Worm (Caenorhabditis elegans) whole organism, L1 larva: ENCODE measurements around the gene srx-134.

Source experiments
- C04F5.9 ChIP-seq: sonication (generic microtip); optimal IDR thresholded peaks from 2 replicates; lab custom pipeline; 2016; ENCODE audit warnings: missing genetic modification characterization, missing compliant biosample characterization
- C34B4.2 ChIP-seq: sonication (generic microtip); optimal IDR thresholded peaks from 2 replicates; lab custom pipeline; 2017; ENCODE audit warnings: mild to moderate bottlenecking, missing genetic modification characterization, missing compliant biosample characterization
- F16B12.6 ChIP-seq: fragments of 150-350 bp; optimal IDR thresholded peaks from 2 replicates; lab custom pipeline; 2014; ENCODE audit warnings: missing biosample characterization, missing genetic modification characterization
- aha-1 ChIP-seq: fragments of 150-350 bp; optimal IDR thresholded peaks from 2 replicates; lab custom pipeline; 2014; ENCODE audit warnings: missing biosample characterization, missing genetic modification characterization
- ceh-8 ChIP-seq: fragments of 200-800 bp; sonication (Bioruptor generic); optimal IDR thresholded peaks from 2 replicates; lab custom pipeline; 2018; ENCODE audit warnings: mild to moderate bottlenecking, missing genetic modification characterization, moderate library complexity, missing compliant biosample characterization
- ceh-82 ChIP-seq, 3 experiments: fragments of 150-350 bp in 1 of 3; sonication (generic microtip) in 2 of 3; optimal IDR thresholded peaks; 2 replicates each; lab custom pipeline; 2014 to 2017; ENCODE audit warnings: missing biosample characterization in 3 of 3, missing genetic modification characterization in 3 of 3
- dsc-1 ChIP-seq: sonication (generic microtip); optimal IDR thresholded peaks from 2 replicates; lab custom pipeline; 2016; ENCODE audit warnings: mild to moderate bottlenecking, missing genetic modification characterization, missing compliant biosample characterization
- efl-1 ChIP-seq, 4 experiments: fragments of 150-350 bp; optimal IDR thresholded peaks in 3 of 4; peaks in 1 of 4; 1 replicate in 1 of 4; 2 replicates in 3 of 4; lab custom pipeline; 2014; ENCODE audit warnings: missing biosample characterization in 2 of 4, missing genetic modification characterization in 2 of 4, missing genetic modification reagents in 2 of 4
- egl-27 ChIP-seq, 2 experiments: fragments of 150-350 bp in 1 of 2; sonication (generic microtip); optimal IDR thresholded peaks; 3 replicates each; lab custom pipeline; 2017 to 2018; ENCODE audit warnings: missing biosample characterization in 2 of 2, missing genetic modification characterization in 2 of 2, missing genetic modification reagents in 2 of 2
- fkh-10 ChIP-seq: sonication (generic microtip); optimal IDR thresholded peaks from 2 replicates; lab custom pipeline; 2017; ENCODE audit warnings: missing biosample characterization, missing genetic modification reagents, missing genetic modification characterization
- fkh-4 ChIP-seq: sonication (generic microtip); optimal IDR thresholded peaks from 2 replicates; lab custom pipeline; 2016; ENCODE audit warnings: missing compliant biosample characterization, missing genetic modification characterization, borderline replicate concordance
- fkh-8 ChIP-seq: sonication (generic microtip); optimal IDR thresholded peaks from 2 replicates; lab custom pipeline; 2016; ENCODE audit warnings: mild to moderate bottlenecking, missing genetic modification characterization, missing compliant biosample characterization
- hlh-17 ChIP-seq: fragments of 200-800 bp; sonication (Bioruptor generic); optimal IDR thresholded peaks from 2 replicates; lab custom pipeline; 2018; ENCODE audit warnings: missing genetic modification characterization, mild to moderate bottlenecking, missing compliant biosample characterization, moderate library complexity, borderline replicate concordance
- hpl-2 ChIP-seq: fragments of 150-350 bp; optimal IDR thresholded peaks from 2 replicates; lab custom pipeline; 2014; ENCODE audit warnings: missing biosample characterization, missing genetic modification reagents, missing genetic modification characterization
- lin-15B ChIP-seq: fragments of 150-350 bp; sonication (generic microtip); optimal IDR thresholded peaks from 3 replicates; lab custom pipeline; 2014; ENCODE audit warnings: missing biosample characterization, missing genetic modification characterization
- mef-2 ChIP-seq: fragments of 150-350 bp; optimal IDR thresholded peaks from 2 replicates; lab custom pipeline; 2014; ENCODE audit warnings: missing biosample characterization, missing genetic modification characterization
- nhr-11 ChIP-seq: fragments of 150-350 bp; optimal IDR thresholded peaks from 2 replicates; lab custom pipeline; 2014; ENCODE audit warnings: missing biosample characterization, missing genetic modification characterization
- nhr-20 ChIP-seq: sonication (generic microtip); optimal IDR thresholded peaks from 2 replicates; lab custom pipeline; 2016; ENCODE audit warnings: mild to moderate bottlenecking, missing genetic modification characterization, missing compliant biosample characterization
- nhr-28 ChIP-seq: fragments of 150-350 bp; optimal IDR thresholded peaks from 2 replicates; lab custom pipeline; 2014; ENCODE audit warnings: missing biosample characterization, missing genetic modification characterization
- nhr-47 ChIP-seq: sonication (generic microtip); optimal IDR thresholded peaks from 2 replicates; lab custom pipeline; 2016; ENCODE audit warnings: mild to moderate bottlenecking, missing genetic modification characterization, moderate library complexity, missing compliant biosample characterization
- nhr-71 ChIP-seq: sonication (generic microtip); optimal IDR thresholded peaks from 2 replicates; lab custom pipeline; 2016; ENCODE audit warnings: mild to moderate bottlenecking, missing genetic modification characterization, moderate library complexity, missing compliant biosample characterization
- nhr-76 ChIP-seq: sonication (generic microtip); optimal IDR thresholded peaks from 2 replicates; lab custom pipeline; 2017; ENCODE audit warnings: missing biosample characterization, missing genetic modification characterization
- nhr-84 ChIP-seq: sonication (generic microtip); optimal IDR thresholded peaks from 2 replicates; lab custom pipeline; 2017; ENCODE audit warnings: missing biosample characterization, missing genetic modification characterization
- nhr-85 ChIP-seq: sonication (generic microtip); peaks from one replicate; lab custom pipeline; 2016; ENCODE audit warnings: missing genetic modification characterization, inconsistent platforms, missing compliant biosample characterization
- nhr-90 ChIP-seq: sonication (generic microtip); optimal IDR thresholded peaks from 2 replicates; lab custom pipeline; 2016; ENCODE audit warnings: mild to moderate bottlenecking, missing genetic modification characterization, missing compliant biosample characterization; ENCODE audit not compliant: poor library complexity
- pqm-1 ChIP-seq: sonication (generic microtip); optimal IDR thresholded peaks from 3 replicates; lab custom pipeline; 2017; ENCODE audit warnings: missing biosample characterization, missing genetic modification characterization
- skn-1 ChIP-seq: fragments of 150-350 bp; optimal IDR thresholded peaks from 2 replicates; lab custom pipeline; 2014; ENCODE audit warnings: missing biosample characterization, missing genetic modification characterization
- snpc-4 ChIP-seq: fragments of 150-350 bp; optimal IDR thresholded peaks from 2 replicates; lab custom pipeline; 2014; ENCODE audit warnings: missing biosample characterization, missing genetic modification characterization
- snu-23 ChIP-seq: sonication (generic microtip); optimal IDR thresholded peaks from 2 replicates; lab custom pipeline; 2016; ENCODE audit warnings: missing genetic modification characterization, missing compliant biosample characterization
- sptf-1 ChIP-seq: fragments of 150-350 bp; optimal IDR thresholded peaks from 2 replicates; lab custom pipeline; 2014; ENCODE audit warnings: missing biosample characterization, missing genetic modification characterization
- sup-37 ChIP-seq: fragments of 200-800 bp; sonication (Bioruptor generic); optimal IDR thresholded peaks from 2 replicates; lab custom pipeline; 2018; ENCODE audit warnings: mild to moderate bottlenecking, missing genetic modification characterization, missing compliant biosample characterization
- swsn-7 ChIP-seq: sonication (generic microtip); optimal IDR thresholded peaks from 2 replicates; lab custom pipeline; 2016; ENCODE audit warnings: missing genetic modification characterization, missing compliant biosample characterization
- tlp-1 ChIP-seq: fragments of 150-350 bp; optimal IDR thresholded peaks from 2 replicates; lab custom pipeline; 2014; ENCODE audit warnings: missing biosample characterization, missing genetic modification characterization
- unc-130 ChIP-seq: fragments of 150-350 bp; optimal IDR thresholded peaks from 2 replicates; lab custom pipeline; 2017; ENCODE audit warnings: missing biosample characterization, missing genetic modification characterization, inconsistent platforms
- unc-30 ChIP-seq: sonication (generic microtip); optimal IDR thresholded peaks from 2 replicates; lab custom pipeline; 2017; ENCODE audit warnings: missing biosample characterization, missing genetic modification characterization
- unc-86 ChIP-seq: sonication (generic microtip); optimal IDR thresholded peaks from 2 replicates; lab custom pipeline; 2016; ENCODE audit warnings: missing genetic modification characterization, missing compliant biosample characterization
- unc-98 ChIP-seq: fragments of 200-800 bp; sonication (Bioruptor generic); IDR thresholded peaks from 2 replicates; pipeline ENCODE4 v1.3.6; 2022; ENCODE audit warnings: missing genetic modification characterization, missing compliant biosample characterization
- vab-15 ChIP-seq: sonication (generic microtip); optimal IDR thresholded peaks from 2 replicates; lab custom pipeline; 2017; ENCODE audit warnings: missing genotype, mild to moderate bottlenecking, missing genetic modification characterization, missing compliant biosample characterization
- xbp-1 ChIP-seq: sonication (generic microtip); optimal IDR thresholded peaks from 2 replicates; lab custom pipeline; 2016; ENCODE audit warnings: missing genetic modification characterization, missing compliant biosample characterization
- zip-4 ChIP-seq: fragments of 200-800 bp; sonication (Bioruptor generic); optimal IDR thresholded peaks from 2 replicates; lab custom pipeline; 2018; ENCODE audit warnings: mild to moderate bottlenecking, missing genetic modification characterization, moderate library complexity, missing compliant biosample characterization

The srx-134 gene

ce11 chrV:13848379-13848778, 7.9 kb downstream of the srx-134 start, which contains the start of gene srx-133:
TSS of gene srx-133 (plus strand) at chrV:13848679.
- no peak for TF ChIP-seq F16B12.6
- TF ChIP-seq nhr-76 (tag; lab: Kevin White, UChicago), result no peak
- no peak for TF ChIP-seq tlp-1 (tag; lab: Kevin White, UChicago)
- TF ChIP-seq snpc-4 (tag; lab: Kevin White, UChicago), result no peak
- TF ChIP-seq hpl-2 (GFP tag; lab: Kevin White, UChicago), result no peak
- no peak for TF ChIP-seq unc-130 (tag; lab: Kevin White, UChicago)
- TF ChIP-seq efl-1 (optimal IDR thresholded peaks at IDR 0.05; lab: Kevin White, UChicago), result no peak
- no peak for TF ChIP-seq efl-1 (GFP tag; optimal IDR thresholded peaks at IDR 0.05 in 1 of 2; lab: Kevin White, UChicago)
- no peak for TF ChIP-seq fkh-10 (GFP tag; lab: Kevin White, UChicago)
- TF ChIP-seq ceh-8 (GFP tag; lab: Kevin White, UChicago), result no peak
- no peak for TF ChIP-seq fkh-8 (tag; lab: Kevin White, UChicago)
- no peak for TF ChIP-seq skn-1
- TF ChIP-seq hlh-17 (GFP tag; lab: Kevin White, UChicago), result no peak
- no peak for TF ChIP-seq fkh-4 (tag; lab: Kevin White, UChicago)
- TF ChIP-seq xbp-1, result no peak

- TF ChIP-seq C34B4.2 (tag; lab: Kevin White, UChicago) (no peak), nhr-71 (tag; lab: Kevin White, UChicago) (no peak), nhr-28 (no peak), aha-1 (no peak), ceh-82 (tag; optimal IDR thresholded peaks at IDR 0.05; lab: Kevin White, UChicago) (no peak), nhr-90 (tag; lab: Kevin White, UChicago) (no peak), nhr-84 (tag; lab: Kevin White, UChicago) (no peak), vab-15 (no peak), sptf-1 (tag; lab: Kevin White, UChicago) (no peak), C04F5.9 (tag; lab: Kevin White, UChicago) (no peak), snu-23 (GFP tag; lab: Kevin White, UChicago) (no peak), hpl-2 (GFP tag; lab: Kevin White, UChicago) (no peak), skn-1 (no peak), mef-2 (tag; lab: Kevin White, UChicago) (no peak), sup-37 (GFP tag; lab: Kevin White, UChicago) (no peak)
These were observed 11.1 kb downstream of the srx-134 start, which contains the start of gene srx-131 for ce11 chrV:13845136-13845535. TSS of gene srx-131 (plus strand) at chrV:13845436.

ce11 chrV:13843147-13843546, 13.1 kb downstream of the srx-134 start, which contains the start of gene srx-130:
TSS of gene srx-130 (plus strand) at chrV:13843447.
- TF ChIP-seq nhr-47 (no peak), egl-27 (tag; optimal IDR thresholded peaks at IDR 0.05; lab: Kevin White, UChicago) (no peak), nhr-85 (tag; lab: Kevin White, UChicago) (no peak), tlp-1 (tag; lab: Kevin White, UChicago) (no peak), F16B12.6 (no peak), nhr-11 (tag; lab: Kevin White, UChicago) (no peak), pqm-1 (tag; lab: Kevin White, UChicago) (no peak), unc-30 (tag; lab: Kevin White, UChicago) (no peak), dsc-1 (no peak), unc-98 (no peak), xbp-1 (no peak), swsn-7 (tag; lab: Kevin White, UChicago) (no peak)

- TF ChIP-seq sptf-1 (tag; lab: Kevin White, UChicago), result no peak
- no peak for TF ChIP-seq unc-86
- TF ChIP-seq aha-1, result no peak
- TF ChIP-seq efl-1 (optimal IDR thresholded peaks at IDR 0.05; lab: Kevin White, UChicago), result no peak
- TF ChIP-seq efl-1 (GFP tag; optimal IDR thresholded peaks at IDR 0.05 in 1 of 2; lab: Kevin White, UChicago), result peak in 1 of 2 experiments; percentile 29
- TF ChIP-seq zip-4 (GFP tag; lab: Kevin White, UChicago), result no peak
- TF ChIP-seq nhr-20, result no peak
- no peak for TF ChIP-seq lin-15B (tag; lab: Kevin White, UChicago)
- TF ChIP-seq fkh-10 (GFP tag; lab: Kevin White, UChicago), result no peak
These were observed 15.4 kb downstream of the srx-134 start, which contains the start of gene srx-17 for ce11 chrV:13840909-13841308. TSS of gene srx-17 (plus strand) at chrV:13841209.
